Fruit fly (Drosophila melanogaster): Measurements from ENCODE around the gene CG5412.

DNA sequence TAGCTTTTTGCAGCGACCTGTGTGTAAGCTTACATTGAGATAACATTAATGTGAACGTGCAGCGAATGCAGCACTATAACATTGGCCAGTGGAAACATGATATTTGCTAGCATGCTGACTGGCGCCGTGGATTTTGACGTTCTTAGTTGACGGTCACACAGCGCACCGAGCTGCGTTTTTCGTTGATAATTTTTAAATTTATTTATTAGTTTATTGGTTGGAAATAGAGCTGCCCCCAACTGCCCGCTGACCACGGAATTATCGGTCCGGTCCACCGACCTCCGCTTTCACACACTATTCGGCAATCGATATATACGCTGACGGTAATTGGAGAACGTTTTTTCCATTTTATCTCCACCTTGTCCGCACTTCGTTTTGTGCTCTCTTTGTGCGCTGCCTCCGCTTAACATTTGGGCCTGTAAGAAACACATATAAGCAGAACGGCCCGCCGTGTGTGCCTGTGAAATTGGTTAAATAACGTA, 45.0 kb downstream of the CG5412 start, which contains the start of gene H:
- TF ChIP-seq bab1 (GFP tag; optimal IDR thresholded peaks at IDR 0.05) (no peak), pad (GFP tag; optimal IDR thresholded peaks at IDR 0.05) (no peak), kay (GFP tag; ENCODE audit: borderline replicate concordance) (no peak), CG1620 (GFP tag; optimal IDR thresholded peaks at IDR 0.05) (no peak), CG33017 (tag; optimal IDR thresholded peaks at IDR 0.05) (no peak), Clk (GFP tag; optimal IDR thresholded peaks at IDR 0.05) (no peak), tj (GFP tag; optimal IDR thresholded peaks at IDR 0.05) (peak; percentile 22)
